Worm (Caenorhabditis elegans): ENCODE data around the gene pals-39.

pals-39 gene

DNA sequence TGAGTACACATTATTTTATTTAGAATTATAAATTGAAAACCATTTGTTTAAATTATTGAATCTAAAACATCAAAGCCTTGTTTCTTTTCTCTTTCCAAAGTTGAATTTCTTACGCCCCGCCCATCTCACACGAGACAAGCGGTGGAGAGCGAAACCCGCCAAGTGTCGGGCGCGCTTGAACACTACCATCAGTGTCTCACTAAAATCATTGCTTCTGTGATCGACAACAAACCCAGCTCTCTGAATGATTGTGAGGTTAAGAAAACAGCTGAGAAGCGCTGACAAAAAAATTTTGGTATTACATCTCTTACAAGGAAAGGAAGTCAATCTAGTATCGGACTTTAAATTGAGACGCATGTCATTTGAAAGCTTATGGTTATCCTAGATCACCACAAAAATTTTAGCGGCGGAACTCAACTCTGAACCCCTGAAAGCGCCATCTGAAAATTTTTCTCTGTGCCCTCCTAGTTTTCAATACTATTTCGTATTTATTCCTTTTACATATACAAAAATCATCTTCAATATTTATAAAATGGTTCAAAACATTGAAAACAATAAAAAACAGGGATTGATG is 47.5 kb upstream of the pals-39 start (continued):
- peak; percentile 92 for TF ChIP-seq dve-1 (tag; optimal IDR thresholded peaks at IDR 0.05; ENCODE audit: insufficient read depth)
- TF ChIP-seq saeg-2 (GFP tag; IDR thresholded peaks at IDR 0.05): no peak
- peak; percentile 30 for TF ChIP-seq nhr-28 (tag; optimal IDR thresholded peaks at IDR 0.05)
- no peak for TF ChIP-seq dmd-9 (GFP tag; IDR thresholded peaks at IDR 0.05)
- TF ChIP-seq dpl-1 (GFP tag; optimal IDR thresholded peaks at IDR 0.05): peak; percentile 28
- TF ChIP-seq ces-1 (GFP tag; optimal IDR thresholded peaks at IDR 0.05): no peak
- peak; percentile 68 for TF ChIP-seq ama-1 (optimal IDR thresholded peaks at IDR 0.05)
- TF ChIP-seq snpc-1.2 (GFP tag; IDR thresholded peaks at IDR 0.05): peak; percentile 90
- TF ChIP-seq tag-97 (GFP tag; IDR thresholded peaks at IDR 0.05): no peak
- no peak for TF ChIP-seq set-16 (GFP tag; IDR thresholded peaks at IDR 0.05)
- no peak for TF ChIP-seq cey-2 (tag; optimal IDR thresholded peaks at IDR 0.05; ENCODE audit: borderline replicate concordance, insufficient read depth)
- TF ChIP-seq rbr-2 (tag; optimal IDR thresholded peaks at IDR 0.05): peak; percentile 60
- TF ChIP-seq aly-2 (tag; optimal IDR thresholded peaks at IDR 0.05): no peak
- no peak for TF ChIP-seq madf-5 (GFP tag; IDR thresholded peaks at IDR 0.05)
- TF ChIP-seq daf-12 (tag; optimal IDR thresholded peaks at IDR 0.05): no peak
- TF ChIP-seq fkh-10 (GFP tag; optimal IDR thresholded peaks at IDR 0.05): no peak
- TF ChIP-seq duxl-1 (tag; optimal IDR thresholded peaks at IDR 0.05; ENCODE audit: poor library complexity): peak; percentile 89
- peak; percentile 88 for TF ChIP-seq ceh-44 (GFP tag; IDR thresholded peaks at IDR 0.05)
- peak; percentile 58; the same call in 1 of the 2 replicates for TF ChIP-seq mdt-29 (GFP tag; IDR thresholded peaks at IDR 0.05)
- peak; percentile 24 for TF ChIP-seq nhr-77 (tag; optimal IDR thresholded peaks at IDR 0.05)
- 0 out of 2 replicates have a peak, but pooled peaks have one; percentile 29 for TF ChIP-seq dmd-8 (GFP tag; IDR thresholded peaks at IDR 0.05)
- TF ChIP-seq ZK546.5 (tag; optimal IDR thresholded peaks at IDR 0.05): no peak
- no peak for TF ChIP-seq lin-29 (GFP tag; IDR thresholded peaks at IDR 0.05)
- TF ChIP-seq dmd-6 (GFP tag; IDR thresholded peaks at IDR 0.05): peak; percentile 68
- 0 out of 2 replicates have a peak, but pooled peaks have one; percentile 43 for TF ChIP-seq zip-11 (GFP tag; IDR thresholded peaks at IDR 0.05)
- no peak for TF ChIP-seq F44E2.7 (GFP tag; IDR thresholded peaks at IDR 0.05)
- TF ChIP-seq hlh-11 (tag; optimal IDR thresholded peaks at IDR 0.05): peak; percentile 92
- TF ChIP-seq fos-1 (tag; optimal IDR thresholded peaks at IDR 0.05): no peak
- TF ChIP-seq F10B5.3 (tag; optimal IDR thresholded peaks at IDR 0.05): peak; percentile 77
- peak; percentile 79 for TF ChIP-seq spr-1 (tag; optimal IDR thresholded peaks at IDR 0.05)
- TF ChIP-seq T26A8.4 (GFP tag; IDR thresholded peaks at IDR 0.05): peak; percentile 92
- no peak for TF ChIP-seq nhr-10 (tag; optimal IDR thresholded peaks at IDR 0.05)
- TF ChIP-seq lir-3 (tag; optimal IDR thresholded peaks at IDR 0.05): no peak
- peak; percentile 65 for TF ChIP-seq unc-130 (GFP tag; optimal IDR thresholded peaks at IDR 0.05)
- no peak for TF ChIP-seq ceh-82 (tag; optimal IDR thresholded peaks at IDR 0.05)
- no peak for TF ChIP-seq nhr-237 (tag; optimal IDR thresholded peaks at IDR 0.05)
- peak; percentile 31 to 47 for TF ChIP-seq mdl-1 (tag; optimal IDR thresholded peaks at IDR 0.05)
- TF ChIP-seq ceh-32 (tag; optimal IDR thresholded peaks at IDR 0.05; ENCODE audit: poor library complexity): no peak
- TF ChIP-seq egl-27 (tag; optimal IDR thresholded peaks at IDR 0.05): no peak
- peak; percentile 63; the same call in 1 of the 2 replicates for TF ChIP-seq hmg-1.1 (GFP tag; IDR thresholded peaks at IDR 0.05)
- TF ChIP-seq nhr-102 (tag; optimal IDR thresholded peaks at IDR 0.05): peak; percentile 85
- peak; percentile 92 for TF ChIP-seq F49E8.2 (tag; optimal IDR thresholded peaks at IDR 0.05; ENCODE audit: borderline replicate concordance)
- TF ChIP-seq nhr-42 (GFP tag; IDR thresholded peaks at IDR 0.05): peak; percentile 75
- TF ChIP-seq F37D6.2 (tag; optimal IDR thresholded peaks at IDR 0.05): no peak
- TF ChIP-seq lin-15B (tag; optimal IDR thresholded peaks at IDR 0.05): no peak
- TF ChIP-seq arid-1 (GFP tag; conservative IDR thresholded peaks at IDR 0.05): peak; percentile 76
- no peak for TF ChIP-seq gei-8 (GFP tag; optimal IDR thresholded peaks at IDR 0.05)
- TF ChIP-seq pha-4 (GFP tag; IDR thresholded peaks at IDR 0.05): peak; percentile 60; the same call in 1 of the 2 replicates
- no peak for TF ChIP-seq pha-4 (tag; optimal IDR thresholded peaks at IDR 0.05)
- no peak for TF ChIP-seq nhr-11 (tag; optimal IDR thresholded peaks at IDR 0.05)
- peak; percentile 39 for TF ChIP-seq pqm-1 (tag; optimal IDR thresholded peaks at IDR 0.05)

Measured in whole organism, L4 larva.